Worm (Caenorhabditis elegans) whole organism, L2 larva: ENCODE results near the gene Y51H4A.23.

ENCODE experiments used
- egl-27 ChIP-seq: sonication (generic microtip); optimal IDR thresholded peaks from 3 replicates; lab custom pipeline; 2017; ENCODE audit warnings: missing biosample characterization, missing genetic modification reagents, missing genetic modification characterization
- lin-13 ChIP-seq: fragments of 150-350 bp; optimal IDR thresholded peaks from 2 replicates; lab custom pipeline; 2014; ENCODE audit warnings: missing biosample characterization, missing genetic modification reagents, missing genetic modification characterization
- snpc-4 ChIP-seq: fragments of 150-350 bp; optimal IDR thresholded peaks from 2 replicates; lab custom pipeline; 2014; ENCODE audit warnings: missing biosample characterization, missing genetic modification characterization

DNA sequence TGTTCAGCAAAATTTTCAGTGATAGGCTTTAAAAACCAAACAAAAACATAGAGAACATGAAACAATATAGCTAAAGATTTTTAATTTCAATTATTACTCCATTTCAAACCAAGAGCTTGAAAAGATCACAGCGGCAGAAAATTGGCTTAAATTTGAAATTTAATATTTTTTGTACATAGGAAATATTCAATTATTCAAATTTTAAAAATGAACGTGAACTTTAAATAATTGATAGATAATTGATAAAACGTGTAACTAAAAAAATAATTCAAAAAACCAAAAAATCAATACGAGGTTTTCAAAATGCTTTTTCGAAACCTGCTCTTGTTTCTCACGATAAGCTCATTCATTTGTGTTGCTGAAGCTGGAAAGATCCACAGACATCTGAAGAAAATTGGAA is 2.3 kb upstream of the Y51H4A.23 start, which contains the start of gene Y51H4A.22:
- TF ChIP-seq egl-27 (tag; lab: Kevin White, UChicago) (no peak), lin-13 (GFP tag; lab: Kevin White, UChicago) (no peak), snpc-4 (tag; lab: Kevin White, UChicago) (no peak)
